Fruit fly (Drosophila melanogaster) whole organism, pupa: ENCODE data around the gene ase.

Experiments
- CG10348 ChIP-seq: fragments of 200-800 bp; sonication (Bioruptor generic); IDR thresholded peaks from 2 replicates; pipeline ENCODE4 v1.3.6; 2022; ENCODE audit warnings: missing biosample characterization, missing genetic modification characterization
- CG8159 ChIP-seq: fragments of 200-800 bp; sonication (Bioruptor generic); optimal IDR thresholded peaks from 3 replicates; lab custom pipeline; 2018; ENCODE audit warnings: missing biosample characterization, mild to moderate bottlenecking, missing genetic modification characterization, moderate library complexity
- CG8301 ChIP-seq: fragments of 200-800 bp; sonication (Bioruptor generic); optimal IDR thresholded peaks from 2 replicates; lab custom pipeline; 2018; ENCODE audit warnings: missing biosample characterization, mild to moderate bottlenecking, missing genetic modification characterization
- rn ChIP-seq: fragments of 200-800 bp; sonication (Bioruptor generic); IDR thresholded peaks from 2 replicates; pipeline ENCODE4 v1.3.6; 2022; ENCODE audit warnings: missing biosample characterization, missing genetic modification characterization

- TF ChIP-seq CG8301 (tag; lab: Kevin White, UChicago) (no peak), CG10348 (GFP tag; lab: Robert Waterston, UW) (no peak), rn (GFP tag; lab: Robert Waterston, UW) (no peak), CG8159 (tag; lab: Kevin White, UChicago) (no peak)
These were observed 48.6 kb downstream of the ase start, which contains the start of gene arg for dm6 chrX:509117-509516.
